Fruit fly (Drosophila melanogaster) whole organism, embryonic: ENCODE data around the gene Hasp.

Experiments
- Ada2b ChIP-seq: fragments of 200-800 bp; sonication (Bioruptor generic); IDR thresholded peaks from 2 replicates; pipeline ENCODE4 v1.3.6; 2022; ENCODE audit warnings: missing biosample characterization, missing genetic modification characterization
- CG12769 ChIP-seq: fragments of 200-800 bp; sonication (Bioruptor generic); optimal IDR thresholded peaks from 2 replicates; lab custom pipeline; 2019; ENCODE audit warnings: missing biosample characterization, mild to moderate bottlenecking, missing genetic modification characterization, moderate library complexity
- CG13624 ChIP-seq: fragments of 200-800 bp; sonication (Bioruptor generic); optimal IDR thresholded peaks from 2 replicates; lab custom pipeline; 2016; ENCODE audit warnings: missing biosample characterization, missing genetic modification characterization
- CG14441 ChIP-seq: fragments of 200-800 bp; sonication (Bioruptor generic); IDR thresholded peaks from 2 replicates; pipeline ENCODE4 v1.3.6; 2022; ENCODE audit warnings: missing biosample characterization, missing genetic modification characterization
- CG15696 ChIP-seq: fragments of 200-800 bp; sonication (Bioruptor generic); optimal IDR thresholded peaks from 2 replicates; lab custom pipeline; 2019; ENCODE audit warnings: missing biosample characterization, mild to moderate bottlenecking, missing genetic modification characterization, moderate library complexity
- CG16815 ChIP-seq: fragments of 200-800 bp; sonication (Bioruptor generic); optimal IDR thresholded peaks from 3 replicates; lab custom pipeline; 2017; ENCODE audit warnings: missing biosample characterization, mild to moderate bottlenecking, missing genetic modification characterization
- CG17568 ChIP-seq: fragments of 200-800 bp; sonication (Bioruptor generic); optimal IDR thresholded peaks from 2 replicates; lab custom pipeline; 2018; ENCODE audit warnings: missing biosample characterization, mild to moderate bottlenecking, missing genetic modification characterization, moderate library complexity
- CG18764 ChIP-seq: fragments of 200-800 bp; sonication (Bioruptor generic); optimal IDR thresholded peaks from 3 replicates; lab custom pipeline; 2016; ENCODE audit warnings: missing biosample characterization, missing genetic modification characterization
- CG2120 ChIP-seq: fragments of 200-800 bp; sonication (Bioruptor generic); optimal IDR thresholded peaks from 3 replicates; lab custom pipeline; 2016; ENCODE audit warnings: missing biosample characterization, missing genetic modification characterization
- CG2129 ChIP-seq: fragments of 200-800 bp; sonication (Bioruptor generic); IDR thresholded peaks from 2 replicates; pipeline ENCODE4 v1.3.6; 2022; ENCODE audit warnings: missing biosample characterization, missing genetic modification characterization; ENCODE audit not compliant: partially characterized antibody
- CG2889 ChIP-seq: fragments of 200-800 bp; sonication (Bioruptor generic); IDR thresholded peaks from 3 replicates; pipeline ENCODE4 v1.3.6; 2022; ENCODE audit warnings: missing biosample characterization, missing genetic modification characterization
- CG30403 ChIP-seq: fragments of 200-800 bp; sonication (Bioruptor generic); optimal IDR thresholded peaks from 3 replicates; lab custom pipeline; 2016; ENCODE audit warnings: missing biosample characterization, missing genetic modification characterization
- CG32772 ChIP-seq: fragments of 200-800 bp; sonication (Bioruptor generic); IDR thresholded peaks from 2 replicates; pipeline ENCODE4 v1.3.6; 2022; ENCODE audit warnings: missing biosample characterization, missing genetic modification characterization
- CG3281 ChIP-seq: fragments of 200-800 bp; sonication (Bioruptor generic); optimal IDR thresholded peaks from 3 replicates; lab custom pipeline; 2017; ENCODE audit warnings: missing biosample characterization, mild to moderate bottlenecking, missing genetic modification characterization
- CG33213 ChIP-seq: fragments of 200-800 bp; sonication (Bioruptor generic); optimal IDR thresholded peaks from 3 replicates; lab custom pipeline; 2016; ENCODE audit warnings: missing biosample characterization, missing genetic modification characterization
- CG4404 ChIP-seq: fragments of 200-800 bp; sonication (Bioruptor generic); IDR thresholded peaks from 2 replicates; pipeline ENCODE4 v1.3.6; 2022; ENCODE audit warnings: missing biosample characterization, missing genetic modification characterization
- CG6175 ChIP-seq: fragments of 200-800 bp; sonication (Bioruptor generic); IDR thresholded peaks from 3 replicates; pipeline ENCODE4 v1.3.6; 2022; ENCODE audit warnings: missing biosample characterization, missing genetic modification characterization
- CG9932 ChIP-seq: fragments of 200-800 bp; sonication (Bioruptor generic); IDR thresholded peaks from 2 replicates; pipeline ENCODE4 v1.3.6; 2022; ENCODE audit warnings: missing biosample characterization, missing genetic modification characterization
- CkIIα-i1 ChIP-seq: fragments of 200-800 bp; sonication (Bioruptor generic); IDR thresholded peaks from 2 replicates; pipeline ENCODE4 v1.3.6; 2022; ENCODE audit warnings: missing biosample characterization, missing genetic modification characterization
- Dek ChIP-seq: fragments of 200-800 bp; sonication (Bioruptor generic); optimal IDR thresholded peaks from 3 replicates; lab custom pipeline; 2019; ENCODE audit warnings: missing biosample characterization, mild to moderate bottlenecking, missing genetic modification characterization, moderate library complexity
- HLH54F ChIP-seq: fragments of 200-800 bp; sonication (Bioruptor generic); optimal IDR thresholded peaks from 3 replicates; lab custom pipeline; 2016; ENCODE audit warnings: missing biosample characterization, missing genetic modification characterization
- HLHmδ ChIP-seq: fragments of 200-800 bp; sonication (Bioruptor generic); optimal IDR thresholded peaks from 2 replicates; lab custom pipeline; 2018; ENCODE audit warnings: missing biosample characterization, mild to moderate bottlenecking, missing genetic modification characterization, moderate library complexity
- Hey ChIP-seq: fragments of 200-800 bp; sonication (Bioruptor generic); optimal IDR thresholded peaks from 3 replicates; lab custom pipeline; 2018; ENCODE audit warnings: missing biosample characterization, mild to moderate bottlenecking, missing genetic modification characterization
- HmgZ ChIP-seq: fragments of 200-800 bp; sonication (Bioruptor generic); optimal IDR thresholded peaks from 2 replicates; lab custom pipeline; 2018; ENCODE audit warnings: missing biosample characterization, mild to moderate bottlenecking, missing genetic modification characterization
- Hmx ChIP-seq: fragments of 200-800 bp; sonication (Bioruptor generic); optimal IDR thresholded peaks from 2 replicates; lab custom pipeline; 2016; ENCODE audit warnings: missing biosample characterization, missing genetic modification characterization
- Hr78 ChIP-seq, 2 experiments: fragments of 200-800 bp in 1 of 2; fragments of >200 bp in 1 of 2; sonication (Bioruptor generic) in 1 of 2; optimal IDR thresholded peaks; 2 replicates each; lab custom pipeline; 2017 to 2019; ENCODE audit warnings: missing biosample characterization in 2 of 2, missing genetic modification characterization in 2 of 2, mild to moderate bottlenecking in 1 of 2, moderate library complexity in 1 of 2
- Lpt ChIP-seq: fragments of >200 bp; optimal IDR thresholded peaks from 2 replicates; lab custom pipeline; 2018; ENCODE audit warnings: missing biosample characterization, missing genetic modification characterization
- Mad ChIP-seq: fragments of 200-800 bp; sonication (Bioruptor generic); optimal IDR thresholded peaks from 2 replicates; lab custom pipeline; 2016; ENCODE audit warnings: missing biosample characterization, missing genetic modification characterization
- NFAT ChIP-seq: fragments of 200-800 bp; sonication (Bioruptor generic); IDR thresholded peaks from 2 replicates; pipeline ENCODE4 v1.3.6; 2022; ENCODE audit warnings: missing biosample characterization, missing genetic modification characterization
- Ravus ChIP-seq: fragments of 200-800 bp; sonication (Bioruptor generic); IDR thresholded peaks from 2 replicates; pipeline ENCODE4 v1.3.6; 2022; ENCODE audit warnings: missing biosample characterization, missing genetic modification characterization
- Sin3A ChIP-seq: fragments of >200 bp; optimal IDR thresholded peaks from 2 replicates; lab custom pipeline; 2018
- Tbp ChIP-seq: fragments of >200 bp; optimal IDR thresholded peaks from 2 replicates; lab custom pipeline; 2018; ENCODE audit warnings: missing biosample characterization, missing genetic modification characterization
- aop ChIP-seq: fragments of 200-800 bp; sonication (Bioruptor generic); IDR thresholded peaks from 2 replicates; pipeline ENCODE4 v1.3.6; 2022; ENCODE audit warnings: missing biosample characterization, missing genetic modification characterization
- ara ChIP-seq: fragments of 200-800 bp; sonication (Bioruptor generic); IDR thresholded peaks from 2 replicates; pipeline ENCODE4 v1.3.6; 2022; ENCODE audit warnings: missing biosample characterization, missing genetic modification characterization
- ato ChIP-seq: fragments of 200-800 bp; sonication (Bioruptor generic); IDR thresholded peaks from 2 replicates; pipeline ENCODE4 v1.3.6; 2022; ENCODE audit warnings: missing biosample characterization, missing genetic modification characterization; ENCODE audit not compliant: partially characterized antibody
- chif ChIP-seq, 2 experiments: fragments of 200-800 bp; sonication (Bioruptor generic); optimal IDR thresholded peaks; 3 replicates each; lab custom pipeline; 2016; ENCODE audit warnings: missing biosample characterization in 2 of 2, missing genetic modification characterization in 2 of 2
- danr ChIP-seq: fragments of 200-800 bp; sonication (Bioruptor generic); IDR thresholded peaks from 2 replicates; pipeline ENCODE4 v1.3.6; 2022; ENCODE audit warnings: missing biosample characterization, missing genetic modification characterization
- dati ChIP-seq: fragments of 200-800 bp; sonication (Bioruptor generic); IDR thresholded peaks from 2 replicates; pipeline ENCODE4 v1.3.6; 2022; ENCODE audit warnings: missing biosample characterization, missing genetic modification characterization
- fd96Cb ChIP-seq: fragments of 200-800 bp; sonication (Bioruptor generic); optimal IDR thresholded peaks from 2 replicates; lab custom pipeline; 2018; ENCODE audit warnings: missing biosample characterization, mild to moderate bottlenecking, missing genetic modification characterization, moderate library complexity
- hb ChIP-seq: fragments of 200-800 bp; sonication (Bioruptor generic); IDR thresholded peaks from 3 replicates; pipeline ENCODE4 v1.3.6; 2022; ENCODE audit warnings: missing biosample characterization, missing genetic modification characterization; ENCODE audit not compliant: partially characterized antibody
- nmo ChIP-seq: fragments of 200-800 bp; sonication (Bioruptor generic); optimal IDR thresholded peaks from 2 replicates; lab custom pipeline; 2018; ENCODE audit warnings: missing biosample characterization, mild to moderate bottlenecking, missing genetic modification characterization, moderate library complexity
- psq ChIP-seq: fragments of 200-800 bp; sonication (Bioruptor generic); optimal IDR thresholded peaks from 2 replicates; lab custom pipeline; 2017; ENCODE audit warnings: missing biosample characterization, missing genetic modification characterization
- run ChIP-seq: fragments of 200-800 bp; sonication (Bioruptor generic); optimal IDR thresholded peaks from 3 replicates; lab custom pipeline; 2018; ENCODE audit warnings: missing biosample characterization, mild to moderate bottlenecking, missing genetic modification characterization
- schlank ChIP-seq: fragments of 200-800 bp; sonication (Bioruptor generic); optimal IDR thresholded peaks from 2 replicates; lab custom pipeline; 2018; ENCODE audit warnings: missing biosample characterization, mild to moderate bottlenecking, missing genetic modification characterization
- scrt ChIP-seq: fragments of 200-800 bp; sonication (Bioruptor generic); optimal IDR thresholded peaks from 2 replicates; lab custom pipeline; 2018; ENCODE audit warnings: missing biosample characterization, mild to moderate bottlenecking, missing genetic modification characterization, moderate library complexity
- sd ChIP-seq: fragments of 200-800 bp; sonication (Bioruptor generic); optimal IDR thresholded peaks from 3 replicates; lab custom pipeline; 2018; ENCODE audit warnings: missing biosample characterization, mild to moderate bottlenecking, missing genetic modification characterization, moderate library complexity
- so ChIP-seq: fragments of 200-800 bp; sonication (Bioruptor generic); IDR thresholded peaks from 3 replicates; pipeline ENCODE4 v1.3.6; 2022; ENCODE audit warnings: missing biosample characterization, missing genetic modification characterization
- tx ChIP-seq: fragments of 200-800 bp; sonication (Bioruptor generic); optimal IDR thresholded peaks from 2 replicates; lab custom pipeline; 2016; ENCODE audit warnings: missing biosample characterization, missing genetic modification characterization
- vvl ChIP-seq: fragments of 200-800 bp; sonication (Bioruptor generic); IDR thresholded peaks from 2 replicates; pipeline ENCODE4 v1.3.6; 2022; ENCODE audit warnings: missing biosample characterization, missing genetic modification characterization
- zfh2 ChIP-seq: fragments of 200-800 bp; sonication (Bioruptor generic); optimal IDR thresholded peaks from 2 replicates; lab custom pipeline; 2016; ENCODE audit warnings: missing biosample characterization, missing genetic modification characterization

The Hasp gene

dm6 chr2L:19492934-19493686 lies 23.9 kb downstream of the Hasp start, which contains the start of the genes swm and Ctu2 (continued):
- TF ChIP-seq CG6175 (GFP tag; lab: Robert Waterston, UW) (no peak), Ada2b (peak; percentile 54; the same call in 1 of the 2 replicates), CG33213 (GFP tag; lab: Kevin White, UChicago) (no peak), HLHmδ (GFP tag; lab: Kevin White, UChicago) (no peak), run (no peak), dati (GFP tag; lab: Robert Waterston, UW) (no peak), vvl (peak; percentile 54), ara (GFP tag; lab: Robert Waterston, UW) (no peak), Ravus (GFP tag; lab: Robert Waterston, UW) (no peak), CG14441 (GFP tag; lab: Robert Waterston, UW) (no peak), CG16815 (GFP tag; lab: Kevin White, UChicago) (peak; percentile 56), CkIIα-i1 (GFP tag; lab: Robert Waterston, UW) (no peak), psq (GFP tag; lab: Kevin White, UChicago) (no peak), scrt (GFP tag; lab: Kevin White, UChicago) (no peak), chif (GFP tag; optimal IDR thresholded peaks at IDR 0.05; lab: Kevin White, UChicago) (no peak), Tbp (no peak), Mad (GFP tag; lab: Kevin White, UChicago) (no peak), danr (GFP tag; lab: Robert Waterston, UW) (0 out of 2 replicates have a peak, but pooled peaks have one; percentile 18), HmgZ (tag; lab: Kevin White, UChicago) (peak; percentile 22), Hey (tag; lab: Kevin White, UChicago) (no peak), CG32772 (GFP tag; lab: Robert Waterston, UW) (peak; percentile 35; the same call in 1 of the 2 replicates), CG30403 (GFP tag; lab: Kevin White, UChicago) (peak; percentile 78), CG18764 (GFP tag; lab: Kevin White, UChicago) (no peak), tx (GFP tag; lab: Kevin White, UChicago) (no peak), CG4404 (peak; percentile 56)

dm6 chr2L:19489997-19490461 lies 27.0 kb downstream of the Hasp start, which contains the start of the genes CG10194 and CG18094:
Gene CG10194, minus strand, starts transcription at chr2L:19490104.
Gene CG18094, plus strand, starts transcription at chr2L:19490262.
- no peak for TF ChIP-seq so (GFP tag; lab: Robert Waterston, UW)
- TF ChIP-seq Hmx (GFP tag; lab: Kevin White, UChicago) = no peak
- peak; percentile 65 for TF ChIP-seq CG2120
- TF ChIP-seq CG12769 (tag; lab: Kevin White, UChicago) = no peak
- no peak for TF ChIP-seq HLH54F (GFP tag; lab: Kevin White, UChicago)
- TF ChIP-seq Hr78 (GFP tag; optimal IDR thresholded peaks at IDR 0.05; lab: Kevin White, UChicago) = no peak
- TF ChIP-seq Lpt (GFP tag; lab: Kevin White, UChicago) = no peak
- no peak for TF ChIP-seq CG2889 (GFP tag; lab: Robert Waterston, UW)
- peak; percentile 25 for TF ChIP-seq Dek (tag; lab: Kevin White, UChicago)
- no peak for TF ChIP-seq ato (GFP tag; lab: Robert Waterston, UW)
- TF ChIP-seq sd = no peak
- no peak for TF ChIP-seq fd96Cb
- TF ChIP-seq NFAT (GFP tag; lab: Robert Waterston, UW) = no peak
- TF ChIP-seq CG2129 (GFP tag; lab: Robert Waterston, UW) = no peak
- TF ChIP-seq aop (GFP tag; lab: Robert Waterston, UW) = no peak
- peak; percentile 92 for TF ChIP-seq scrt (GFP tag; lab: Kevin White, UChicago)
- TF ChIP-seq CG3281 (GFP tag; lab: Kevin White, UChicago) = peak; percentile 40
- peak; percentile 47 for TF ChIP-seq nmo (GFP tag; lab: Kevin White, UChicago)
- TF ChIP-seq CG17568 (GFP tag; lab: Kevin White, UChicago) = no peak
- TF ChIP-seq schlank (tag; lab: Kevin White, UChicago) = no peak
- TF ChIP-seq hb (GFP tag; lab: Robert Waterston, UW) = no peak
- peak; percentile 49; the same call in 1 of the 2 replicates for TF ChIP-seq CG9932 (GFP tag; lab: Robert Waterston, UW)
- TF ChIP-seq CG13624 (GFP tag; lab: Kevin White, UChicago) = no peak
- TF ChIP-seq Sin3A (lab: Kevin White, UChicago) = no peak
- TF ChIP-seq CG15696 (tag; lab: Kevin White, UChicago) = no peak
- no peak for TF ChIP-seq chif (GFP tag; optimal IDR thresholded peaks at IDR 0.05; lab: Kevin White, UChicago)
- TF ChIP-seq Tbp = no peak
- TF ChIP-seq zfh2 = no peak
